Fruit fly (Drosophila melanogaster) whole organism, prepupa: ENCODE results near the gene LysD.

ENCODE experiments used
- Blimp-1 ChIP-seq: fragments of 200-800 bp; sonication (Bioruptor generic); optimal IDR thresholded peaks from 3 replicates; lab custom pipeline; 2017; ENCODE audit warnings: missing biosample characterization, missing genetic modification characterization, mild to moderate bottlenecking, moderate library complexity, missing genetic modification reagents
- CG10631 ChIP-seq: fragments of 200-800 bp; sonication (Bioruptor generic); optimal IDR thresholded peaks from 2 replicates; lab custom pipeline; 2016; ENCODE audit warnings: missing biosample characterization, missing genetic modification characterization
- CG10669 ChIP-seq: fragments of 200-800 bp; sonication (Bioruptor generic); optimal IDR thresholded peaks from 3 replicates; lab custom pipeline; 2018; ENCODE audit warnings: missing biosample characterization, mild to moderate bottlenecking, missing genetic modification characterization, moderate library complexity
- CG11294 ChIP-seq: fragments of 200-800 bp; sonication (Bioruptor generic); IDR thresholded peaks from 2 replicates; pipeline ENCODE4 v1.3.6; 2022; ENCODE audit warnings: missing biosample characterization, missing genetic modification characterization
- CG11762 ChIP-seq: fragments of 200-800 bp; sonication (Bioruptor generic); optimal IDR thresholded peaks from 3 replicates; lab custom pipeline; 2016; ENCODE audit warnings: missing biosample characterization, missing genetic modification characterization; ENCODE audit not compliant: insufficient read depth
- CG11902 ChIP-seq: fragments of 200-800 bp; sonication (Bioruptor generic); optimal IDR thresholded peaks from 3 replicates; lab custom pipeline; 2016; ENCODE audit warnings: missing biosample characterization, missing genetic modification characterization
- CG15336 ChIP-seq: fragments of 200-800 bp; sonication (Bioruptor generic); IDR thresholded peaks from 2 replicates; pipeline ENCODE4 v1.3.6; 2022; ENCODE audit warnings: missing biosample characterization, missing genetic modification characterization
- CG16779 ChIP-seq: fragments of 200-800 bp; sonication (Bioruptor generic); optimal IDR thresholded peaks from 3 replicates; lab custom pipeline; 2017; ENCODE audit warnings: missing biosample characterization, mild to moderate bottlenecking, missing genetic modification characterization
- CG32006 ChIP-seq: fragments of 200-800 bp; sonication (Bioruptor generic); optimal IDR thresholded peaks from 3 replicates; lab custom pipeline; 2017; ENCODE audit warnings: missing biosample characterization, mild to moderate bottlenecking, missing genetic modification characterization
- CG34406 ChIP-seq: fragments of 200-800 bp; sonication (Bioruptor generic); optimal IDR thresholded peaks from 3 replicates; lab custom pipeline; 2016; ENCODE audit warnings: missing biosample characterization, missing genetic modification characterization
- CG4318 ChIP-seq: fragments of 200-800 bp; sonication (Bioruptor generic); optimal IDR thresholded peaks from 3 replicates; lab custom pipeline; 2017; ENCODE audit warnings: missing biosample characterization, mild to moderate bottlenecking, missing genetic modification characterization
- CG6163 ChIP-seq: fragments of 200-800 bp; sonication (Bioruptor generic); IDR thresholded peaks from 3 replicates; pipeline ENCODE4 v1.3.6; 2022; ENCODE audit warnings: missing biosample characterization, missing genetic modification characterization
- CG6276 ChIP-seq: fragments of 200-800 bp; sonication (Bioruptor generic); optimal IDR thresholded peaks from 2 replicates; lab custom pipeline; 2017; ENCODE audit warnings: missing biosample characterization, mild to moderate bottlenecking, missing genetic modification characterization
- CG8119 ChIP-seq: fragments of 200-800 bp; sonication (Bioruptor generic); IDR thresholded peaks from 3 replicates; pipeline ENCODE4 v1.3.6; 2022; ENCODE audit warnings: missing biosample characterization, missing genetic modification characterization
- CG8319 ChIP-seq: fragments of 200-800 bp; sonication (Bioruptor generic); optimal IDR thresholded peaks from 3 replicates; lab custom pipeline; 2016; ENCODE audit warnings: missing biosample characterization, missing genetic modification characterization
- CG8632 ChIP-seq: fragments of 200-800 bp; sonication (Bioruptor generic); optimal IDR thresholded peaks from 3 replicates; lab custom pipeline; 2016; ENCODE audit warnings: missing biosample characterization, missing genetic modification characterization
- CG9139 ChIP-seq: fragments of 200-800 bp; sonication (Bioruptor generic); optimal IDR thresholded peaks from 3 replicates; lab custom pipeline; 2017; ENCODE audit warnings: missing biosample characterization, mild to moderate bottlenecking, missing genetic modification characterization
- Eip75B ChIP-seq: fragments of 200-800 bp; sonication (Bioruptor generic); optimal IDR thresholded peaks from 3 replicates; lab custom pipeline; 2016; ENCODE audit warnings: missing biosample characterization, missing genetic modification characterization
- Eip78C ChIP-seq: fragments of 200-800 bp; sonication (Bioruptor generic); peaks from one replicate; lab custom pipeline; 2016; ENCODE audit warnings: missing biosample characterization, missing genetic modification characterization
- Ets21C ChIP-seq: fragments of 200-800 bp; sonication (Bioruptor generic); optimal IDR thresholded peaks from 3 replicates; lab custom pipeline; 2016; ENCODE audit warnings: missing biosample characterization, missing genetic modification characterization
- Ets96B ChIP-seq: fragments of 200-800 bp; optimal IDR thresholded peaks from 2 replicates; lab custom pipeline; 2019; ENCODE audit warnings: missing biosample characterization, mild to moderate bottlenecking, missing genetic modification characterization, moderate library complexity
- Gug ChIP-seq: fragments of 200-800 bp; sonication (Bioruptor generic); IDR thresholded peaks from 2 replicates; pipeline ENCODE4 v1.3.6; 2022; ENCODE audit warnings: missing biosample characterization, missing genetic modification characterization
- Hr39 ChIP-seq: fragments of 200-800 bp; sonication (Bioruptor generic); optimal IDR thresholded peaks from 2 replicates; lab custom pipeline; 2016; ENCODE audit warnings: missing biosample characterization, missing genetic modification characterization
- Hr4 ChIP-seq: fragments of 200-800 bp; sonication (Bioruptor generic); optimal IDR thresholded peaks from 3 replicates; lab custom pipeline; 2016; ENCODE audit warnings: missing biosample characterization, missing genetic modification characterization
- Met ChIP-seq: fragments of 200-800 bp; sonication (Bioruptor generic); optimal IDR thresholded peaks from 3 replicates; lab custom pipeline; 2016; ENCODE audit warnings: missing biosample characterization, missing genetic modification characterization
- Smox ChIP-seq: fragments of 200-800 bp; sonication (Bioruptor generic); optimal IDR thresholded peaks from 3 replicates; lab custom pipeline; 2016; ENCODE audit warnings: missing biosample characterization, missing genetic modification characterization
- achi ChIP-seq: fragments of 200-800 bp; sonication (Bioruptor generic); optimal IDR thresholded peaks from 3 replicates; lab custom pipeline; 2016; ENCODE audit warnings: missing biosample characterization, missing genetic modification characterization
- acj6 ChIP-seq: fragments of 200-800 bp; sonication (Bioruptor generic); optimal IDR thresholded peaks from 3 replicates; lab custom pipeline; 2016; ENCODE audit warnings: missing biosample characterization, missing genetic modification characterization
- cyc ChIP-seq: fragments of 200-800 bp; sonication (Bioruptor generic); optimal IDR thresholded peaks from 3 replicates; lab custom pipeline; 2016; ENCODE audit warnings: missing biosample characterization, missing genetic modification characterization
- eg ChIP-seq: fragments of 200-800 bp; sonication (Bioruptor generic); IDR thresholded peaks from 3 replicates; pipeline ENCODE4 v1.3.6; 2022; ENCODE audit warnings: missing biosample characterization, missing genetic modification characterization
- esn ChIP-seq: fragments of 200-800 bp; sonication (Bioruptor generic); optimal IDR thresholded peaks from 2 replicates; lab custom pipeline; 2016; ENCODE audit warnings: missing biosample characterization, mild to moderate bottlenecking, missing genetic modification characterization, moderate library complexity
- fd59A ChIP-seq: fragments of 200-800 bp; sonication (Bioruptor generic); optimal IDR thresholded peaks from 2 replicates; lab custom pipeline; 2017; ENCODE audit warnings: missing biosample characterization, mild to moderate bottlenecking, missing genetic modification characterization, missing genetic modification reagents
- fkh ChIP-seq: fragments of 200-800 bp; sonication (Bioruptor generic); optimal IDR thresholded peaks from 3 replicates; lab custom pipeline; 2017; ENCODE audit warnings: missing biosample characterization, mild to moderate bottlenecking, missing genetic modification characterization, moderate library complexity
- lz ChIP-seq: fragments of 200-800 bp; sonication (Bioruptor generic); optimal IDR thresholded peaks from 3 replicates; lab custom pipeline; 2016; ENCODE audit warnings: missing biosample characterization, missing genetic modification characterization
- net ChIP-seq: fragments of 200-800 bp; sonication (Bioruptor generic); optimal IDR thresholded peaks from 3 replicates; lab custom pipeline; 2016; ENCODE audit warnings: missing biosample characterization, missing genetic modification characterization
- pdm3 ChIP-seq: fragments of 200-800 bp; sonication (Bioruptor generic); optimal IDR thresholded peaks from 3 replicates; lab custom pipeline; 2016; ENCODE audit warnings: missing biosample characterization, missing genetic modification characterization
- salr ChIP-seq, 2 experiments: fragments of 200-800 bp; sonication (Bioruptor generic); optimal IDR thresholded peaks; 3 replicates each; lab custom pipeline; 2016 to 2018; ENCODE audit warnings: missing biosample characterization in 2 of 2, missing genetic modification characterization in 2 of 2, mild to moderate bottlenecking in 1 of 2
- ss ChIP-seq, 2 experiments: fragments of 200-800 bp; sonication (Bioruptor generic); optimal IDR thresholded peaks; 2 replicates in 1 of 2; 3 replicates in 1 of 2; lab custom pipeline; 2017 to 2018; ENCODE audit warnings: mild to moderate bottlenecking in 2 of 2, missing biosample characterization in 2 of 2, missing genetic modification characterization in 2 of 2, moderate library complexity in 1 of 2
- svp ChIP-seq: fragments of 200-800 bp; sonication (Bioruptor generic); peaks from one replicate; lab custom pipeline; 2016; ENCODE audit warnings: missing biosample characterization, missing genetic modification characterization
- topi ChIP-seq: fragments of 200-800 bp; sonication (Bioruptor generic); optimal IDR thresholded peaks from 3 replicates; lab custom pipeline; 2016; ENCODE audit warnings: missing biosample characterization, missing genetic modification characterization
- vri ChIP-seq: fragments of 200-800 bp; sonication (Bioruptor generic); optimal IDR thresholded peaks from 3 replicates; lab custom pipeline; 2016; ENCODE audit warnings: missing biosample characterization, mild to moderate bottlenecking, missing genetic modification characterization

Gene LysD

dm6 chr3L:1166945-1167913, 43.8 kb downstream of the LysD start (continued):
- TF ChIP-seq CG8632 (GFP tag; lab: Kevin White, UChicago) = peak; percentile 15
- peak; percentile 45 for TF ChIP-seq achi (GFP tag; lab: Kevin White, UChicago)
- no peak for TF ChIP-seq Ets21C (GFP tag; lab: Kevin White, UChicago)
- TF ChIP-seq Met (GFP tag; lab: Kevin White, UChicago) = peak; percentile 47
- peak; percentile 22 for TF ChIP-seq fd59A
- peak; percentile 70 for TF ChIP-seq fkh (GFP tag; lab: Kevin White, UChicago)
- TF ChIP-seq CG11762 (GFP tag; lab: Kevin White, UChicago) = no peak
- TF ChIP-seq CG34406 = peak; percentile 23
- peak; percentile 67; the same call in 2 of the 3 replicates for TF ChIP-seq CG6163 (GFP tag; lab: Robert Waterston, UW)
- peak; percentile 36 for TF ChIP-seq pdm3 (GFP tag; lab: Kevin White, UChicago)
- TF ChIP-seq Gug (GFP tag; lab: Robert Waterston, UW) = no peak
- no peak for TF ChIP-seq CG4318 (GFP tag; lab: Kevin White, UChicago)
- peak; percentile 18 to 31 for TF ChIP-seq ss (GFP tag; optimal IDR thresholded peaks at IDR 0.05; lab: Kevin White, UChicago)
- TF ChIP-seq svp (GFP tag; lab: Kevin White, UChicago) = peak; percentile 60
- peak; percentile 13 for TF ChIP-seq net (GFP tag; lab: Kevin White, UChicago)
- no peak for TF ChIP-seq CG8319 (GFP tag; lab: Kevin White, UChicago)
- peak; percentile 4 for TF ChIP-seq CG16779 (tag; lab: Kevin White, UChicago)
- TF ChIP-seq eg = 0 out of 3 replicates have a peak, but pooled peaks have one; percentile 13
- TF ChIP-seq Hr39 = peak; percentile 43
- TF ChIP-seq vri (GFP tag; lab: Kevin White, UChicago) = no peak
- TF ChIP-seq cyc (GFP tag; lab: Kevin White, UChicago) = peak; percentile 34
- no peak for TF ChIP-seq salr (GFP tag; optimal IDR thresholded peaks at IDR 0.05; lab: Kevin White, UChicago)
- TF ChIP-seq Hr4 = no peak
- TF ChIP-seq acj6 = peak; percentile 39
- TF ChIP-seq esn = peak; percentile 51
- peak; percentile 43 for TF ChIP-seq CG10669
- TF ChIP-seq Eip78C (GFP tag; lab: Kevin White, UChicago) = peak; percentile 86
- TF ChIP-seq CG6276 (GFP tag; lab: Kevin White, UChicago) = no peak
- peak; percentile 45 for TF ChIP-seq topi (GFP tag; lab: Kevin White, UChicago)
- no peak for TF ChIP-seq Smox (GFP tag; lab: Kevin White, UChicago)
- TF ChIP-seq Blimp-1 (GFP tag; lab: Kevin White, UChicago) = no peak

DNA sequence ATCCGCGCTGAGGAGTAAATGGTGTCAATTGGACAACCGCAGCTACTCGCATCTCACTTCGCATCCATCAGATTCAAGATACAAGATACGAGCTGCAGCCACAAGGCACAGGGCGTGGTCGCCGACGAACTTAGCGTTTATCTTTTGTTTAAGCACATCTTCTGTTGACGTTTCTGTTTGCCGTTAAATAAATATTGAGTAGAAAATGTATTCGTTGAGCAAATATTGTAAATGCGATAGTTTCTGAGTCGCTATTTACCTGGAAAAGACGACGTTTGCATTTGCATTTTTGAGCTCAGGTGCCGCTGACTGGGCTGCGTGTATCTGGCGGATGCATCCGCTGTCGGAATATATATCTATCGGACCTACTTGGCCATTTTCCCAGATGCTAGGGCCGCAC, 44.7 kb downstream of the LysD start:
- TF ChIP-seq Ets21C (GFP tag; lab: Kevin White, UChicago) (no peak), Eip78C (GFP tag; lab: Kevin White, UChicago) (peak; percentile 39), CG6163 (GFP tag; lab: Robert Waterston, UW) (peak; percentile 57), ss (GFP tag; optimal IDR thresholded peaks at IDR 0.05; lab: Kevin White, UChicago) (peak in 1 of 2 experiments; percentile 7), fkh (GFP tag; lab: Kevin White, UChicago) (peak; percentile 91), CG34406 (no peak), CG10669 (no peak), eg (peak; percentile 52; the same call in 2 of the 3 replicates), CG9139 (GFP tag; lab: Kevin White, UChicago) (peak; percentile 14)

- TF ChIP-seq CG11902 (GFP tag; lab: Kevin White, UChicago) (no peak), fkh (GFP tag; lab: Kevin White, UChicago) (no peak), Hr4 (peak; percentile 33), achi (GFP tag; lab: Kevin White, UChicago) (peak; percentile 18), CG8119 (GFP tag; lab: Robert Waterston, UW) (0 out of 3 replicates have a peak, but pooled peaks have one; percentile 20), svp (GFP tag; lab: Kevin White, UChicago) (no peak), CG10631 (GFP tag; lab: Kevin White, UChicago) (peak; percentile 42), eg (peak; percentile 57), Eip75B (GFP tag; lab: Kevin White, UChicago) (peak; percentile 46), CG6163 (GFP tag; lab: Robert Waterston, UW) (peak; percentile 75), lz (GFP tag; lab: Kevin White, UChicago) (no peak), Gug (GFP tag; lab: Robert Waterston, UW) (peak; percentile 28), Eip78C (GFP tag; lab: Kevin White, UChicago) (peak; percentile 31), net (GFP tag; lab: Kevin White, UChicago) (peak; percentile 0), CG32006 (GFP tag; lab: Kevin White, UChicago) (peak; percentile 1), CG15336 (peak; percentile 42; the same call in 1 of the 2 replicates), Ets96B (peak; percentile 30), CG16779 (tag; lab: Kevin White, UChicago) (peak; percentile 19), CG11294 (peak; percentile 21; the same call in 1 of the 2 replicates)
Measured at dm6 chr3L:1165808-1166207, 45.2 kb downstream of the LysD start.
